Worm (Caenorhabditis elegans): ENCODE data around the gene srd-49.

DNA sequence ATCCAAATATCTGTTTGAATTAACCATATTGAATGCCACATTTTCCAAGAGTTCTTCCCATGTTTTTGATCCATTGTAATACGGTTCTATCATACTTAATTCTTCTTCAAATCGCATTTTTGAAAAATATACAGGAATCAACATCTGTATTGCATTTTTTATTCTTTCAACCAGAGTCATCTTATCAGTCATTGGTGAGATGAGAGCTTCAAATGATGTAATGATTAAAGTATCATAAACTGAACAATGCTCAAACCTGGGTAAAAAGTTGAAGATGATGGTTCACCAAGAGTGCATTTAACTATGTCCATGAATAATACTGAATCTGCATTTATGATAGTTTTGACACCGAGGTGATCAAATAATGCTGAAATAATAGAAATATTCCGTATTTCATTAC is 9.3 kb downstream of the srd-49 start:
- TF ChIP-seq him-1 (tag; optimal IDR thresholded peaks at IDR 0.05): no peak
- TF ChIP-seq dao-5 (tag; optimal IDR thresholded peaks at IDR 0.05): no peak
- TF ChIP-seq W03F9.2 (tag; optimal IDR thresholded peaks at IDR 0.05): no peak
